Worm (Caenorhabditis elegans): ENCODE measurements around the gene F46H5.5.
A peak's percentile ranks its signal among the peaks of the same experiment; 100 is the strongest.

F46H5.5 gene

ce11 chrX:7290859-7291628 is 34.3 kb upstream of the F46H5.5 start:
- TF ChIP-seq gmeb-2 (tag; optimal IDR thresholded peaks at IDR 0.05), result no peak
- no peak for TF ChIP-seq nhr-11 (tag; optimal IDR thresholded peaks at IDR 0.05)
- no peak for TF ChIP-seq lim-6 (tag; optimal IDR thresholded peaks at IDR 0.05)
- TF ChIP-seq odd-2 (tag; optimal IDR thresholded peaks at IDR 0.05), result no peak

DNA sequence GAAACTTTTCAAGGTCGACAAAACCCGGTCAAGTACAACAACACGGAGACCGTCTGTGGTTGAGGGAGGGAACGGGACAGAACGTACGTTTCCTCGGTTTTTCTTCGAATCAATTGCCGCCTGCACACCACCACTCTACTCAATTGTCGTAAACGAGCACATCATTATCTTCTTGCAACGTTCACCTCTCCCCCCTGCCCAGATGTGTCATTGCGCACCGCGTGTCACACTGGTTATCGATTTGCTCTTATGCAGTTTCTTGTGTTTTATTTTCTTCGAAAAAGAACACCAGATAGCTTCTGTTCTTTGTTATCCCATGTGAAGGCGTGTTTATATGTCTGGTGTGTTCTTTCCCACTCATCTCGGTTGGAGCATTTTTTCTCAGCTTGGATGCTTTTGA is 32.8 kb upstream of the F46H5.5 start:
- peak; percentile 17 for TF ChIP-seq elt-2 (tag; optimal IDR thresholded peaks at IDR 0.05)
- no peak for TF ChIP-seq ttx-3 (tag; optimal IDR thresholded peaks at IDR 0.05)
- TF ChIP-seq sdc-2 (tag; optimal IDR thresholded peaks at IDR 0.05), result peak; percentile 91
- TF ChIP-seq unc-55 (GFP tag; optimal IDR thresholded peaks at IDR 0.05), result no peak
- peak; percentile 25 for TF ChIP-seq ceh-48 (tag; optimal IDR thresholded peaks at IDR 0.05)
- TF ChIP-seq madf-2 (tag; optimal IDR thresholded peaks at IDR 0.05), result no peak
- TF ChIP-seq rnt-1 (tag; optimal IDR thresholded peaks at IDR 0.05), result no peak
- TF ChIP-seq ceh-24 (tag; optimal IDR thresholded peaks at IDR 0.05), result no peak
- no peak for TF ChIP-seq ceh-30 (tag; optimal IDR thresholded peaks at IDR 0.05)
- no peak for TF ChIP-seq nhr-11 (tag; optimal IDR thresholded peaks at IDR 0.05)
- no peak for TF ChIP-seq ceh-14 (tag; optimal IDR thresholded peaks at IDR 0.05)

DNA sequence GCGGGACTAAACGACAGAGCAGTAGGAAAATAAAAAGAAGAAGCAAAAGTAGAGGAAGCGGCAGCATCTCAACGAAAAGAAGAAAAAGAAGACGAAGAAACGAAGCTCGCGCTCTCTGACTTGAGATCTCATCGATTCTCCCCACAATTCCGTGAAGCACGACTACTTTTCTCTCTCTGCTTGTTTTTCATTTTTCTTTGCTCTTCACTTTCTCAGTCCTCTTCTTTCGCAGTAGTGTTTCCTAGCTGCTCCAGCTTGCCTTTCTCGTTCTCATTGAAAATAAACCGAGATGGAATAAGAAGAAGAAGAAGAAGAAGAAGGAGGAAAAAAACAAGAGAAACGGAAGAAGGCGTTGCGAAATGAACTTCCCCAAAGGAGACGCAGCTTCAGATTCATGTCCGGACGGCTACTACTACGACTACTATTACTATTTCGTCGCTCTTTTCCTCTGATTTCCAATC is 28.0 kb upstream of the F46H5.5 start:
- TF ChIP-seq dve-1 (tag; optimal IDR thresholded peaks at IDR 0.05), result no peak
- TF ChIP-seq che-1 (tag; optimal IDR thresholded peaks at IDR 0.05), result no peak
- no peak for TF ChIP-seq ceh-2 (tag; optimal IDR thresholded peaks at IDR 0.05)
- TF ChIP-seq ceh-24 (tag; optimal IDR thresholded peaks at IDR 0.05), result no peak
- no peak for TF ChIP-seq nhr-232 (tag; optimal IDR thresholded peaks at IDR 0.05)
- no peak for TF ChIP-seq pros-1 (tag; optimal IDR thresholded peaks at IDR 0.05)
- TF ChIP-seq sox-4 (tag; optimal IDR thresholded peaks at IDR 0.05), result no peak
- no peak for TF ChIP-seq syd-9 (tag; optimal IDR thresholded peaks at IDR 0.05)
- no peak for TF ChIP-seq ets-4 (tag; optimal IDR thresholded peaks at IDR 0.05)
- peak; percentile 77 for TF ChIP-seq ceh-31 (tag; optimal IDR thresholded peaks at IDR 0.05)
- no peak for TF ChIP-seq eyg-1 (tag; optimal IDR thresholded peaks at IDR 0.05)
- no peak for TF ChIP-seq ceh-22 (tag; optimal IDR thresholded peaks at IDR 0.05)
- no peak for TF ChIP-seq ceh-14 (tag; optimal IDR thresholded peaks at IDR 0.05)
- TF ChIP-seq elt-4 (tag; optimal IDR thresholded peaks at IDR 0.05), result no peak
- peak; percentile 53 for TF ChIP-seq tbx-2 (tag; optimal IDR thresholded peaks at IDR 0.05)
- no peak for TF ChIP-seq lim-6 (tag; optimal IDR thresholded peaks at IDR 0.05)
- TF ChIP-seq pat-9 (tag; optimal IDR thresholded peaks at IDR 0.05), result no peak
- no peak for TF ChIP-seq rnt-1 (tag; optimal IDR thresholded peaks at IDR 0.05)
- TF ChIP-seq ref-2 (tag; optimal IDR thresholded peaks at IDR 0.05), result no peak
- no peak for TF ChIP-seq ceh-34 (tag; optimal IDR thresholded peaks at IDR 0.05)
- TF ChIP-seq ceh-48 (tag; optimal IDR thresholded peaks at IDR 0.05), result peak; percentile 35
- peak; percentile 21 for TF ChIP-seq ceh-18 (tag; optimal IDR thresholded peaks at IDR 0.05)
- TF ChIP-seq zip-5 (tag; optimal IDR thresholded peaks at IDR 0.05), result no peak
- TF ChIP-seq ahr-1 (tag; optimal IDR thresholded peaks at IDR 0.05), result no peak
- no peak for TF ChIP-seq C08G9.2 (tag; optimal IDR thresholded peaks at IDR 0.05)
- TF ChIP-seq unc-3 (GFP tag; conservative IDR thresholded peaks at IDR 0.05), result no peak
- TF ChIP-seq unc-3 (tag; optimal IDR thresholded peaks at IDR 0.05), result no peak
- no peak for TF ChIP-seq pax-1 (tag; optimal IDR thresholded peaks at IDR 0.05)
- no peak for TF ChIP-seq ztf-16 (tag; optimal IDR thresholded peaks at IDR 0.05)
- no peak for TF ChIP-seq hlh-8 (tag; optimal IDR thresholded peaks at IDR 0.05)
- no peak for TF ChIP-seq hlh-30 (tag; optimal IDR thresholded peaks at IDR 0.05; ENCODE audit: insufficient read depth)
- TF ChIP-seq nfya-1 (tag; optimal IDR thresholded peaks at IDR 0.05), result peak; percentile 29
- TF ChIP-seq sox-2 (GFP tag; IDR thresholded peaks at IDR 0.05), result no peak
- no peak for TF ChIP-seq Y22D7AL.16 (tag; optimal IDR thresholded peaks at IDR 0.05)
- peak; percentile 70 for TF ChIP-seq unc-42 (tag; optimal IDR thresholded peaks at IDR 0.05)
- no peak for TF ChIP-seq pag-3 (tag; optimal IDR thresholded peaks at IDR 0.05; ENCODE audit: borderline replicate concordance)
- TF ChIP-seq odd-2 (tag; optimal IDR thresholded peaks at IDR 0.05), result no peak
- TF ChIP-seq unc-86 (tag; optimal IDR thresholded peaks at IDR 0.05), result no peak
- no peak for TF ChIP-seq fkh-6 (tag; optimal IDR thresholded peaks at IDR 0.05)
- no peak for TF ChIP-seq npax-4 (tag; optimal IDR thresholded peaks at IDR 0.05)
- no peak for TF ChIP-seq nhr-11 (tag; optimal IDR thresholded peaks at IDR 0.05)
